Fruit fly (Drosophila melanogaster) whole organism, embryonic: ENCODE results near the gene CG13000.
A peak's percentile ranks its signal among the peaks of the same experiment; 100 is the strongest.

Experiments used
- Blimp-1 ChIP-seq: fragments of 200-800 bp; sonication (Bioruptor generic); optimal IDR thresholded peaks from 3 replicates; lab custom pipeline; 2018; ENCODE audit warnings: missing biosample characterization, missing genetic modification characterization, mild to moderate bottlenecking, moderate library complexity, missing genetic modification reagents
- CG10565 ChIP-seq: fragments of 200-800 bp; sonication (Bioruptor generic); optimal IDR thresholded peaks from 3 replicates; lab custom pipeline; 2016; ENCODE audit warnings: missing biosample characterization, mild to moderate bottlenecking, missing genetic modification characterization
- CG11085 ChIP-seq: fragments of 200-800 bp; sonication (Bioruptor generic); IDR thresholded peaks from 2 replicates; pipeline ENCODE4 v1.3.6; 2022; ENCODE audit warnings: missing biosample characterization, missing genetic modification characterization
- CG12071 ChIP-seq: fragments of 200-800 bp; sonication (Bioruptor generic); optimal IDR thresholded peaks from 3 replicates; lab custom pipeline; 2018; ENCODE audit warnings: missing biosample characterization, mild to moderate bottlenecking, missing genetic modification characterization
- CG14860 ChIP-seq: fragments of 200-800 bp; sonication (Bioruptor generic); IDR thresholded peaks from 3 replicates; pipeline ENCODE4 v1.3.6; 2022; ENCODE audit warnings: missing biosample characterization, missing genetic modification characterization; ENCODE audit not compliant: partially characterized antibody
- CG15479 ChIP-seq: fragments of 200-800 bp; sonication (Bioruptor generic); optimal IDR thresholded peaks from 3 replicates; lab custom pipeline; 2019; ENCODE audit warnings: missing biosample characterization, mild to moderate bottlenecking, missing genetic modification characterization, moderate library complexity
- CG16779 ChIP-seq: fragments of 200-800 bp; sonication (Bioruptor generic); IDR thresholded peaks from 2 replicates; pipeline ENCODE4 v1.3.6; 2022; ENCODE audit warnings: missing biosample characterization, missing genetic modification characterization
- CG2129 ChIP-seq: fragments of 200-800 bp; sonication (Bioruptor generic); IDR thresholded peaks from 2 replicates; pipeline ENCODE4 v1.3.6; 2022; ENCODE audit warnings: missing biosample characterization, missing genetic modification characterization; ENCODE audit not compliant: partially characterized antibody
- CG3847 ChIP-seq: fragments of 200-800 bp; sonication (Bioruptor generic); IDR thresholded peaks from 2 replicates; pipeline ENCODE4 v1.3.6; 2022; ENCODE audit warnings: missing biosample characterization, missing genetic modification characterization
- CG7271 ChIP-seq: fragments of 200-800 bp; sonication (Bioruptor generic); optimal IDR thresholded peaks from 2 replicates; lab custom pipeline; 2018; ENCODE audit warnings: missing biosample characterization, mild to moderate bottlenecking, missing genetic modification characterization, moderate library complexity
- CG7372 ChIP-seq: fragments of 200-800 bp; sonication (Bioruptor generic); IDR thresholded peaks from 2 replicates; pipeline ENCODE4 v1.3.6; 2022; ENCODE audit warnings: missing biosample characterization, missing genetic modification characterization
- CG7745 ChIP-seq: fragments of 200-800 bp; sonication (Bioruptor generic); optimal IDR thresholded peaks from 2 replicates; lab custom pipeline; 2018; ENCODE audit warnings: missing biosample characterization, mild to moderate bottlenecking, missing genetic modification characterization, moderate library complexity
- CG8089 ChIP-seq: fragments of 200-800 bp; sonication (Bioruptor generic); optimal IDR thresholded peaks from 3 replicates; lab custom pipeline; 2016; ENCODE audit warnings: missing biosample characterization, missing genetic modification characterization
- CG8290 ChIP-seq, 3 experiments: fragments of 200-800 bp; sonication (Bioruptor generic); optimal IDR thresholded peaks; 2 replicates each; lab custom pipeline; 2016 to 2019; ENCODE audit warnings: missing biosample characterization in 3 of 3, missing genetic modification characterization in 3 of 3, mild to moderate bottlenecking in 2 of 3, moderate library complexity in 1 of 3
- CTCF ChIP-seq: fragments of 200-800 bp; sonication (Bioruptor generic); optimal IDR thresholded peaks from 2 replicates; lab custom pipeline; 2017; ENCODE audit warnings: missing biosample characterization, mild to moderate bottlenecking, missing genetic modification characterization, moderate library complexity
- CoRest ChIP-seq: fragments of 200-800 bp; sonication (Bioruptor generic); optimal IDR thresholded peaks from 3 replicates; lab custom pipeline; 2018; ENCODE audit warnings: missing biosample characterization, mild to moderate bottlenecking, missing genetic modification characterization, moderate library complexity
- CrebB ChIP-seq: fragments of 200-800 bp; sonication (Bioruptor generic); optimal IDR thresholded peaks from 3 replicates; lab custom pipeline; 2018; ENCODE audit warnings: missing biosample characterization, mild to moderate bottlenecking, missing genetic modification characterization
- HHEX ChIP-seq: fragments of 200-800 bp; sonication (Bioruptor generic); optimal IDR thresholded peaks from 3 replicates; lab custom pipeline; 2017; ENCODE audit warnings: missing biosample characterization, mild to moderate bottlenecking, missing genetic modification characterization, missing genetic modification reagents
- Hmr ChIP-seq: fragments of 200-800 bp; sonication (Bioruptor generic); optimal IDR thresholded peaks from 3 replicates; lab custom pipeline; 2017; ENCODE audit warnings: mild to moderate bottlenecking, missing biosample characterization, missing genetic modification reagents, missing genetic modification characterization
- Hr78 ChIP-seq, 2 experiments: fragments of 200-800 bp in 1 of 2; fragments of >200 bp in 1 of 2; sonication (Bioruptor generic) in 1 of 2; optimal IDR thresholded peaks; 2 replicates each; lab custom pipeline; 2017 to 2019; ENCODE audit warnings: missing biosample characterization in 2 of 2, missing genetic modification characterization in 2 of 2, mild to moderate bottlenecking in 1 of 2, moderate library complexity in 1 of 2
- MBD-R2 ChIP-seq: fragments of 200-800 bp; sonication (Bioruptor generic); IDR thresholded peaks from 2 replicates; pipeline ENCODE4 v1.3.6; 2022; ENCODE audit warnings: missing biosample characterization, missing genetic modification characterization
- Max ChIP-seq: fragments of 200-800 bp; sonication (Bioruptor generic); optimal IDR thresholded peaks from 2 replicates; lab custom pipeline; 2016; ENCODE audit warnings: missing biosample characterization, mild to moderate bottlenecking, missing genetic modification characterization
- abd-A ChIP-seq: fragments of 200-800 bp; sonication (Bioruptor generic); optimal IDR thresholded peaks from 3 replicates; lab custom pipeline; 2019; ENCODE audit warnings: missing biosample characterization, mild to moderate bottlenecking, missing genetic modification characterization, moderate library complexity
- amos ChIP-seq: fragments of 200-800 bp; sonication (Bioruptor generic); IDR thresholded peaks from 2 replicates; pipeline ENCODE4 v1.3.6; 2022; ENCODE audit warnings: missing biosample characterization, missing genetic modification characterization; ENCODE audit not compliant: partially characterized antibody
- ato ChIP-seq: fragments of 200-800 bp; sonication (Bioruptor generic); IDR thresholded peaks from 2 replicates; pipeline ENCODE4 v1.3.6; 2022; ENCODE audit warnings: missing biosample characterization, missing genetic modification characterization; ENCODE audit not compliant: partially characterized antibody
- bcd ChIP-seq: fragments of 200-800 bp; sonication (Bioruptor generic); optimal IDR thresholded peaks from 2 replicates; lab custom pipeline; 2017; ENCODE audit warnings: missing biosample characterization, mild to moderate bottlenecking, missing genetic modification characterization
- bsh ChIP-seq, 2 experiments: fragments of 200-800 bp; sonication (Bioruptor generic); optimal IDR thresholded peaks; 2 replicates each; lab custom pipeline; 2017 to 2018; ENCODE audit warnings: mild to moderate bottlenecking in 2 of 2, missing biosample characterization in 2 of 2, missing genetic modification characterization in 2 of 2, moderate library complexity in 1 of 2
- btn ChIP-seq: fragments of 200-800 bp; sonication (Bioruptor generic); optimal IDR thresholded peaks from 2 replicates; lab custom pipeline; 2016; ENCODE audit warnings: missing biosample characterization, missing genetic modification characterization
- chif ChIP-seq, 2 experiments: fragments of 200-800 bp; sonication (Bioruptor generic); optimal IDR thresholded peaks; 3 replicates each; lab custom pipeline; 2016; ENCODE audit warnings: missing biosample characterization in 2 of 2, missing genetic modification characterization in 2 of 2
- crc ChIP-seq: fragments of 200-800 bp; sonication (Bioruptor generic); optimal IDR thresholded peaks from 2 replicates; lab custom pipeline; 2016; ENCODE audit warnings: missing biosample characterization, missing genetic modification characterization
- crp ChIP-seq, 2 experiments: fragments of 200-800 bp; sonication (Bioruptor generic); optimal IDR thresholded peaks; 2 replicates in 1 of 2; 3 replicates in 1 of 2; lab custom pipeline; 2017; ENCODE audit warnings: missing biosample characterization in 2 of 2, missing genetic modification characterization in 2 of 2, mild to moderate bottlenecking in 1 of 2, moderate library complexity in 1 of 2
- cwo ChIP-seq: fragments of 200-800 bp; sonication (Bioruptor generic); optimal IDR thresholded peaks from 3 replicates; lab custom pipeline; 2017; ENCODE audit warnings: missing biosample characterization, missing genetic modification characterization, mild to moderate bottlenecking, moderate library complexity, missing genetic modification reagents
- ewg ChIP-seq: fragments of 200-800 bp; sonication (Bioruptor generic); optimal IDR thresholded peaks from 3 replicates; lab custom pipeline; 2017; ENCODE audit warnings: mild to moderate bottlenecking, missing biosample characterization, missing genetic modification reagents, missing genetic modification characterization
- gcm ChIP-seq: fragments of 200-800 bp; sonication (Bioruptor generic); optimal IDR thresholded peaks from 2 replicates; lab custom pipeline; 2019; ENCODE audit warnings: missing biosample characterization, mild to moderate bottlenecking, missing genetic modification characterization, moderate library complexity
- jigr1 ChIP-seq: fragments of 200-800 bp; sonication (Bioruptor generic); IDR thresholded peaks from 3 replicates; pipeline ENCODE4 v1.3.6; 2022; ENCODE audit warnings: missing biosample characterization, missing genetic modification characterization
- jumu ChIP-seq: fragments of 200-800 bp; sonication (Bioruptor generic); optimal IDR thresholded peaks from 3 replicates; lab custom pipeline; 2016; ENCODE audit warnings: missing biosample characterization, missing genetic modification characterization
- lbe ChIP-seq: fragments of 200-800 bp; sonication (Bioruptor generic); optimal IDR thresholded peaks from 2 replicates; lab custom pipeline; 2016; ENCODE audit warnings: missing biosample characterization, mild to moderate bottlenecking, missing genetic modification characterization
- nerfin-1 ChIP-seq: fragments of 200-800 bp; sonication (Bioruptor generic); optimal IDR thresholded peaks from 3 replicates; lab custom pipeline; 2019; ENCODE audit warnings: missing biosample characterization, mild to moderate bottlenecking, missing genetic modification characterization, moderate library complexity
- otp ChIP-seq: fragments of 200-800 bp; sonication (Bioruptor generic); IDR thresholded peaks from 3 replicates; pipeline ENCODE4, ENCODE4 v1.3.6; 2022; ENCODE audit warnings: missing biosample characterization, missing genetic modification characterization
- p53 ChIP-seq: fragments of 200-800 bp; sonication (Bioruptor generic); optimal IDR thresholded peaks from 2 replicates; lab custom pipeline; 2016; ENCODE audit warnings: missing biosample characterization, missing genetic modification characterization
- phol ChIP-seq: fragments of 200-800 bp; sonication (Bioruptor generic); optimal IDR thresholded peaks from 3 replicates; lab custom pipeline; 2018; ENCODE audit warnings: missing biosample characterization, mild to moderate bottlenecking, missing genetic modification characterization, moderate library complexity
- pita ChIP-seq: fragments of 200-800 bp; sonication (Bioruptor generic); optimal IDR thresholded peaks from 2 replicates; lab custom pipeline; 2017; ENCODE audit warnings: missing biosample characterization, mild to moderate bottlenecking, missing genetic modification characterization
- psq ChIP-seq: fragments of 200-800 bp; sonication (Bioruptor generic); optimal IDR thresholded peaks from 2 replicates; lab custom pipeline; 2017; ENCODE audit warnings: missing biosample characterization, missing genetic modification characterization
- pum ChIP-seq: fragments of 200-800 bp; sonication (Bioruptor generic); optimal IDR thresholded peaks from 2 replicates; lab custom pipeline; 2016; ENCODE audit warnings: missing biosample characterization, missing genetic modification characterization
- sqz ChIP-seq: fragments of 200-800 bp; sonication (Bioruptor generic); optimal IDR thresholded peaks from 3 replicates; lab custom pipeline; 2018; ENCODE audit warnings: missing biosample characterization, mild to moderate bottlenecking, missing genetic modification characterization
- tup ChIP-seq: fragments of 200-800 bp; sonication (Bioruptor generic); optimal IDR thresholded peaks from 2 replicates; lab custom pipeline; 2016; ENCODE audit warnings: missing biosample characterization, mild to moderate bottlenecking, missing genetic modification characterization, moderate library complexity
- vnd ChIP-seq: fragments of 200-800 bp; sonication (Bioruptor generic); IDR thresholded peaks from 3 replicates; pipeline ENCODE4 v1.3.6; 2022; ENCODE audit warnings: missing biosample characterization, missing genetic modification characterization; ENCODE audit not compliant: partially characterized antibody
- z ChIP-seq: fragments of 200-800 bp; sonication (Bioruptor generic); IDR thresholded peaks from 3 replicates; pipeline ENCODE4 v1.3.6; 2022; ENCODE audit warnings: missing biosample characterization, missing genetic modification characterization

CG13000 gene

DNA sequence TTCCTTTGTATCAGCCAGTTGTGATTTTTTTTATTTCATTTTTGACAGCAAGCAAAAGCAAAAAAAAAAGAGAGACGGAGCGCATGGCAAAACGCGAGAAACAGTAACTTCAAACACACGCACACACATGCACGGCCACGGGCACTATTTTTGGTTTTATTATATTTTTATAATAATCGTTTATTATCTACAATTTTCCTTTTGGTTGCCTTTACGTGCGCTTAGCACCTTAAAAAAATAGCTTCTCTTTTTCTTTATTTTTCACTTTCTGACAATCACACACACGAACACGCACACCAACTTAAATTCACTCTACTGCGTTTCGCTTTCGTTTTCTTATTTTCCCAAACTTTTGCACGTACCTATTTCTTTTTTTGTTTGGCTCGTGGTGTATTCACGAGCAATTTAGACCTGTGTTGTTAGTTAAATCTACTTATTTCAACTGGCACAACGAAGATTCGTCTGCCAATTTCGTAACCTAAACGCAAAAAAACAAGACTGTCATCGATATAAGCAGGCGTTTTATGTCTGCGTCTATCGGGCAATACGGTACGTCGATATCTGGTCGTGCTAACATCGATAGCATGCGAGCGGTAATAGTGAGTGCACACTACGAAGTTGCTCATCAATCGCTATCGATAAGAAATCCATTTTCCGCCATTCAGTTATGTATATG lies 20.0 kb upstream of the CG13000 start, which contains the start of gene Ubr1 (continued):
- TF ChIP-seq psq (GFP tag; lab: Kevin White, UChicago) (no peak), CG14860 (GFP tag; lab: Robert Waterston, UW) (peak; percentile 96), CG16779 (no peak), HHEX (GFP tag; lab: Kevin White, UChicago) (no peak), ewg (GFP tag; lab: Kevin White, UChicago) (no peak), tup (GFP tag; lab: Kevin White, UChicago) (no peak), Hmr (peak; percentile 33), Blimp-1 (GFP tag; lab: Kevin White, UChicago) (peak; percentile 80), CG8290 (GFP tag; optimal IDR thresholded peaks at IDR 0.05; lab: Kevin White, UChicago) (no peak), CG8290 (tag; optimal IDR thresholded peaks at IDR 0.05; lab: Kevin White, UChicago) (peak in 1 of 2 experiments; percentile 74), CTCF (GFP tag; lab: Kevin White, UChicago) (peak; percentile 37), otp (GFP tag; lab: Robert Waterston, UW) (no peak; the same call in 2 of the 3 replicates), bcd (GFP tag; lab: Kevin White, UChicago) (peak; percentile 9), CrebB (tag; lab: Kevin White, UChicago) (no peak), cwo (GFP tag; lab: Kevin White, UChicago) (no peak), vnd (peak; percentile 94), phol (peak; percentile 73), gcm (GFP tag; lab: Kevin White, UChicago) (no peak), bsh (GFP tag; optimal IDR thresholded peaks at IDR 0.05; lab: Kevin White, UChicago) (peak in 1 of 2 experiments; percentile 85), CG7372 (no peak), CoRest (tag; lab: Kevin White, UChicago) (peak; percentile 24), nerfin-1 (tag; lab: Kevin White, UChicago) (no peak), CG11085 (0 out of 2 replicates have a peak, but pooled peaks have one; percentile 19), CG2129 (GFP tag; lab: Robert Waterston, UW) (peak; percentile 32; the same call in 1 of the 2 replicates), CG3847 (GFP tag; lab: Robert Waterston, UW) (peak; percentile 44), Max (GFP tag; lab: Kevin White, UChicago) (no peak), btn (GFP tag; lab: Kevin White, UChicago) (no peak), pum (GFP tag; lab: Kevin White, UChicago) (no peak), CG10565 (no peak), CG12071 (GFP tag; lab: Kevin White, UChicago) (no peak), CG7745 (no peak), crp (GFP tag; optimal IDR thresholded peaks at IDR 0.05; lab: Kevin White, UChicago) (peak in 1 of 2 experiments; percentile 6), Hr78 (GFP tag; optimal IDR thresholded peaks at IDR 0.05; lab: Kevin White, UChicago) (peak in 1 of 2 experiments; percentile 6), jumu (GFP tag; lab: Kevin White, UChicago) (peak; percentile 48), p53 (GFP tag; lab: Kevin White, UChicago) (no peak), chif (GFP tag; optimal IDR thresholded peaks at IDR 0.05; lab: Kevin White, UChicago) (no peak), CG8089 (GFP tag; lab: Kevin White, UChicago) (peak; percentile 31), z (GFP tag; lab: Robert Waterston, UW) (no peak), ato (GFP tag; lab: Robert Waterston, UW) (peak; percentile 94), jigr1 (GFP tag; lab: Robert Waterston, UW) (no peak), MBD-R2 (peak; percentile 56), amos (GFP tag; lab: Robert Waterston, UW) (peak; percentile 95), CG7271 (tag; lab: Kevin White, UChicago) (no peak), pita (GFP tag; lab: Kevin White, UChicago) (no peak), CG15479 (GFP tag; lab: Kevin White, UChicago) (no peak), sqz (GFP tag; lab: Kevin White, UChicago) (peak; percentile 62), lbe (GFP tag; lab: Kevin White, UChicago) (peak; percentile 6), crc (GFP tag; lab: Kevin White, UChicago) (no peak), abd-A (no peak)
